Fruit fly (Drosophila melanogaster) ovary, adult (tissue): ENCODE measurements around the gene Ocho.

Experiments
- CG17801 ChIP-seq: fragments of 200-800 bp; optimal IDR thresholded peaks from 2 replicates; lab custom pipeline; 2019; ENCODE audit warnings: missing biosample characterization, mild to moderate bottlenecking, missing genetic modification characterization, moderate library complexity; ENCODE audit not compliant: partially characterized antibody

The Ocho gene

dm6 chr3L:14966199-14966858 is 8.3 kb upstream of the Ocho start:
- no peak for TF ChIP-seq CG17801 (GFP tag; lab: Kevin White, UChicago)

dm6 chr3L:14967691-14968538 is 6.7 kb upstream of the Ocho start:
- TF ChIP-seq CG17801 (GFP tag; lab: Kevin White, UChicago): no peak

dm6 chr3L:14968553-14968952 is 6.1 kb upstream of the Ocho start:
- TF ChIP-seq CG17801 (GFP tag; lab: Kevin White, UChicago): no peak

- no peak for TF ChIP-seq CG17801 (GFP tag; lab: Kevin White, UChicago)
These were observed 5.5 kb upstream of the Ocho start, which contains the start of gene Tom for dm6 chr3L:14969171-14969570. Tom (plus strand) TSS chr3L:14969344.

- TF ChIP-seq CG17801 (GFP tag; lab: Kevin White, UChicago): no peak
These were observed 4.4 kb upstream of the Ocho start for dm6 chr3L:14970213-14970612.

- TF ChIP-seq CG17801 (GFP tag; lab: Kevin White, UChicago): no peak
These were observed 2.6 kb upstream of the Ocho start for dm6 chr3L:14971893-14972624.

- TF ChIP-seq CG17801 (GFP tag; lab: Kevin White, UChicago): no peak
These were observed 1.9 kb upstream of the Ocho start, which contains the start of gene Brd for dm6 chr3L:14972625-14973250. Brd (plus strand) TSS chr3L:14972667.

dm6 chr3L:14973251-14973625 is 1.4 kb upstream of the Ocho start:
- TF ChIP-seq CG17801 (GFP tag; lab: Kevin White, UChicago): no peak

dm6 chr3L:14974952-14975351 is 304 bp downstream of the Ocho start:
- TF ChIP-seq CG17801 (GFP tag; lab: Kevin White, UChicago): no peak

- no peak for TF ChIP-seq CG17801 (GFP tag; lab: Kevin White, UChicago)
These were observed 1.4 kb downstream of the Ocho start for dm6 chr3L:14976026-14976425.

- TF ChIP-seq CG17801 (GFP tag; lab: Kevin White, UChicago): no peak
These were observed 3.2 kb downstream of the Ocho start for dm6 chr3L:14977536-14978495.

dm6 chr3L:14978496-14978894 is 3.8 kb downstream of the Ocho start:
- no peak for TF ChIP-seq CG17801 (GFP tag; lab: Kevin White, UChicago)

dm6 chr3L:14979332-14979731 is 4.7 kb downstream of the Ocho start, which contains the start of gene CG3349:
CG3349 (plus strand) TSS chr3L:14979620.
- TF ChIP-seq CG17801 (GFP tag; lab: Kevin White, UChicago): no peak

- TF ChIP-seq CG17801 (GFP tag; lab: Kevin White, UChicago): no peak
These were observed 5.4 kb downstream of the Ocho start for dm6 chr3L:14980038-14980437.
